Worm (Caenorhabditis elegans) whole organism, midembryonic: ENCODE data around the gene cln-3.3.

Source experiments
- T22C8.4 ChIP-seq: fragments of 200-800 bp; sonication (Bioruptor generic); IDR thresholded peaks from 2 replicates; pipeline ENCODE4 v1.3.6; 2022; ENCODE audit warnings: missing genetic modification characterization, missing compliant biosample characterization
- cog-1 ChIP-seq: sonication (generic microtip); optimal IDR thresholded peaks from 2 replicates; lab custom pipeline; 2016; ENCODE audit warnings: missing genetic modification characterization, missing compliant biosample characterization
- flt-1 ChIP-seq: fragments of 200-800 bp; sonication (Bioruptor generic); IDR thresholded peaks from 2 replicates; pipeline ENCODE4 v1.3.6; 2022; ENCODE audit warnings: missing genetic modification characterization, missing compliant biosample characterization
- klf-2 ChIP-seq: fragments of 200-800 bp; sonication (Bioruptor generic); conservative IDR thresholded peaks from 2 replicates; pipeline ENCODE4 v1.3.6; 2022; ENCODE audit warnings: missing genetic modification reagents, missing genetic modification characterization, missing compliant biosample characterization
- med-1 ChIP-seq: sonication (generic microtip); optimal IDR thresholded peaks from 2 replicates; lab custom pipeline; 2017; ENCODE audit warnings: missing genetic modification characterization, mild to moderate bottlenecking, missing compliant biosample characterization, antibody characterized with exemption, missing genetic modification reagents; ENCODE audit not compliant: insufficient read depth
- ref-1 ChIP-seq: fragments of 200-800 bp; sonication (Bioruptor generic); conservative IDR thresholded peaks from 2 replicates; pipeline ENCODE4 v1.3.6; 2022; ENCODE audit warnings: missing genetic modification reagents, missing genetic modification characterization, missing compliant biosample characterization
- tab-1 ChIP-seq: fragments of 200-800 bp; sonication (Bioruptor generic); IDR thresholded peaks from 2 replicates; pipeline ENCODE4 v1.3.6; 2022; ENCODE audit warnings: missing genetic modification characterization, missing compliant biosample characterization
- ztf-29 ChIP-seq: fragments of 200-800 bp; sonication (Bioruptor generic); IDR thresholded peaks from 2 replicates; pipeline ENCODE4 v1.3.6; 2022; ENCODE audit warnings: missing genetic modification reagents, missing genetic modification characterization, missing compliant biosample characterization

- TF ChIP-seq ztf-29 (GFP tag; lab: Robert Waterston, UW) (no peak), flt-1 (no peak), ref-1 (GFP tag; lab: Robert Waterston, UW) (no peak), klf-2 (GFP tag; lab: Robert Waterston, UW) (no peak), T22C8.4 (GFP tag; lab: Robert Waterston, UW) (no peak), med-1 (no peak), tab-1 (GFP tag; lab: Robert Waterston, UW) (no peak), cog-1 (tag; lab: Kevin White, UChicago) (no peak)
Observed at ce11 chrV:8681050-8681449, 1.8 kb upstream of the cln-3.3 start, which contains the start of gene ZC190.2.
